Fruit fly (Drosophila melanogaster) whole organism, wandering third instar larva: ENCODE data around the gene Ptp61F.

Experiments
- CG32264 ChIP-seq: fragments of 200-800 bp; sonication (Bioruptor generic); optimal IDR thresholded peaks from 2 replicates; lab custom pipeline; 2016; ENCODE audit warnings: missing biosample characterization, missing genetic modification characterization
- CG9705 ChIP-seq: fragments of 200-800 bp; sonication (Bioruptor generic); optimal IDR thresholded peaks from 2 replicates; lab custom pipeline; 2018; ENCODE audit warnings: missing biosample characterization, mild to moderate bottlenecking, missing genetic modification characterization
- CrebA ChIP-seq: fragments of 200-800 bp; sonication (Bioruptor generic); optimal IDR thresholded peaks from 2 replicates; lab custom pipeline; 2016; ENCODE audit warnings: missing biosample characterization, mild to moderate bottlenecking, missing genetic modification characterization, borderline replicate concordance
- Dfd ChIP-seq: fragments of >200 bp; optimal IDR thresholded peaks from 2 replicates; lab custom pipeline; 2017; ENCODE audit warnings: missing biosample characterization, missing genetic modification characterization
- Dif ChIP-seq: fragments of 200-275, 200-300 bp; sonication (Bioruptor generic); optimal IDR thresholded peaks from 2 replicates; lab custom pipeline; 2018; ENCODE audit warnings: missing biosample characterization, missing genetic modification characterization; ENCODE audit not compliant: partially characterized antibody
- GATAd ChIP-seq: sonication (Bioruptor generic); optimal IDR thresholded peaks from 2 replicates; lab custom pipeline; 2016; ENCODE audit warnings: missing biosample characterization, missing genetic modification characterization
- HLH106 ChIP-seq: fragments of 200-800 bp; optimal IDR thresholded peaks from 3 replicates; lab custom pipeline; 2019; ENCODE audit warnings: missing biosample characterization, mild to moderate bottlenecking, missing genetic modification characterization, moderate library complexity
- Hnf4 ChIP-seq: fragments of 200-800 bp; sonication (Bioruptor generic); optimal IDR thresholded peaks from 2 replicates; lab custom pipeline; 2016; ENCODE audit warnings: missing biosample characterization, mild to moderate bottlenecking, missing genetic modification characterization
- Hr78 ChIP-seq: fragments of >200 bp; optimal IDR thresholded peaks from 2 replicates; lab custom pipeline; 2017; ENCODE audit warnings: missing biosample characterization, missing genetic modification characterization
- Jra ChIP-seq: sonication (Bioruptor generic); optimal IDR thresholded peaks from 2 replicates; lab custom pipeline; 2016; ENCODE audit warnings: missing biosample characterization, missing genetic modification characterization
- N ChIP-seq: fragments of >200 bp; optimal IDR thresholded peaks from 2 replicates; lab custom pipeline; 2018; ENCODE audit warnings: missing biosample characterization, missing external identifiers, missing genetic modification characterization
- OdsH ChIP-seq: fragments of 200-800 bp; sonication (Bioruptor generic); optimal IDR thresholded peaks from 2 replicates; lab custom pipeline; 2016; ENCODE audit warnings: missing biosample characterization, mild to moderate bottlenecking, missing genetic modification characterization
- Rel ChIP-seq, 2 experiments: fragments of 200-800 bp; sonication (Bioruptor generic) in 1 of 2; optimal IDR thresholded peaks; 2 replicates in 1 of 2; 3 replicates in 1 of 2; lab custom pipeline; 2016 to 2019; ENCODE audit warnings: mild to moderate bottlenecking in 2 of 2, missing biosample characterization in 2 of 2, missing genetic modification characterization in 2 of 2, moderate library complexity in 1 of 2
- Sp1 ChIP-seq: fragments of 200-800 bp; sonication (Bioruptor generic); optimal IDR thresholded peaks from 3 replicates; lab custom pipeline; 2019; ENCODE audit warnings: missing biosample characterization, mild to moderate bottlenecking, missing genetic modification characterization, moderate library complexity
- Vsx2 ChIP-seq: fragments of 200-300, 225-300 bp; sonication (Bioruptor generic); optimal IDR thresholded peaks from 2 replicates; lab custom pipeline; 2018; ENCODE audit warnings: missing biosample characterization, missing genetic modification characterization; ENCODE audit not compliant: partially characterized antibody
- br ChIP-seq: fragments of 200-800 bp; sonication (Bioruptor generic); optimal IDR thresholded peaks from 2 replicates; lab custom pipeline; 2016; ENCODE audit warnings: missing biosample characterization, missing genetic modification characterization
- dmrt93B ChIP-seq: fragments of 200-800 bp; sonication (Bioruptor generic); optimal IDR thresholded peaks from 2 replicates; lab custom pipeline; 2018; ENCODE audit warnings: missing biosample characterization, mild to moderate bottlenecking, missing genetic modification characterization
- ey ChIP-seq: fragments of 200-800 bp; sonication (Bioruptor generic); optimal IDR thresholded peaks from 2 replicates; lab custom pipeline; 2016; ENCODE audit warnings: missing biosample characterization, missing genetic modification characterization
- foxo ChIP-seq, 2 experiments: fragments of 200-800 bp; sonication (Bioruptor generic); optimal IDR thresholded peaks; 2 replicates in 1 of 2; 3 replicates in 1 of 2; lab custom pipeline; 2016 to 2017; ENCODE audit warnings: missing biosample characterization in 2 of 2, missing genetic modification characterization in 2 of 2
- fru ChIP-seq: fragments of 200-800 bp; sonication (Bioruptor generic); optimal IDR thresholded peaks from 3 replicates; lab custom pipeline; 2016; ENCODE audit warnings: missing biosample characterization, mild to moderate bottlenecking, missing genetic modification characterization
- h ChIP-seq: fragments of 200-800 bp; sonication (Bioruptor generic); optimal IDR thresholded peaks from 3 replicates; lab custom pipeline; 2016; ENCODE audit warnings: missing biosample characterization, mild to moderate bottlenecking, missing genetic modification characterization
- jim ChIP-seq: fragments of 175-275, 200-325 bp; sonication (Bioruptor generic); optimal IDR thresholded peaks from 2 replicates; lab custom pipeline; 2016; ENCODE audit warnings: missing biosample characterization, mild to moderate bottlenecking, missing genetic modification characterization
- lola ChIP-seq: fragments of >200 bp; optimal IDR thresholded peaks from 2 replicates; lab custom pipeline; 2017; ENCODE audit warnings: missing biosample characterization, missing genetic modification characterization
- pan ChIP-seq: fragments of >200 bp; optimal IDR thresholded peaks from 2 replicates; lab custom pipeline; 2017
- psq ChIP-seq: fragments of 200-800 bp; sonication (Bioruptor generic); optimal IDR thresholded peaks from 3 replicates; lab custom pipeline; 2017; ENCODE audit warnings: missing biosample characterization, mild to moderate bottlenecking, missing genetic modification characterization, moderate library complexity
- rgr ChIP-seq: fragments of 200-800 bp; sonication (Bioruptor generic); optimal IDR thresholded peaks from 3 replicates; lab custom pipeline; 2016; ENCODE audit warnings: missing biosample characterization, mild to moderate bottlenecking, missing genetic modification characterization
- sv ChIP-seq: fragments of 200-800 bp; sonication (Bioruptor generic); optimal IDR thresholded peaks from 3 replicates; lab custom pipeline; 2016; ENCODE audit warnings: missing biosample characterization, missing genetic modification characterization
- tai ChIP-seq: sonication (Bioruptor generic); optimal IDR thresholded peaks from 2 replicates; lab custom pipeline; 2016; ENCODE audit warnings: missing biosample characterization, missing genetic modification characterization
- usp ChIP-seq: fragments of >200 bp; optimal IDR thresholded peaks from 2 replicates; lab custom pipeline; 2017; ENCODE audit warnings: missing biosample characterization, missing genetic modification characterization
- woc ChIP-seq: sonication (Bioruptor generic); optimal IDR thresholded peaks from 2 replicates; lab custom pipeline; 2016; ENCODE audit warnings: missing biosample characterization, mild to moderate bottlenecking, missing genetic modification characterization

Gene Ptp61F

dm6 chr3L:1471960-1472359, 3.1 kb downstream of the Ptp61F start, which contains the start of gene Naa30B:
Gene Naa30B, minus strand, starts transcription at chr3L:1472060.
- TF ChIP-seq jim (GFP tag; lab: Kevin White, UChicago) = no peak
- no peak for TF ChIP-seq Dfd (GFP tag; lab: Kevin White, UChicago)
- no peak for TF ChIP-seq sv (GFP tag; lab: Kevin White, UChicago)
- no peak for TF ChIP-seq br (GFP tag; lab: Kevin White, UChicago)
- no peak for TF ChIP-seq Hr78 (GFP tag; lab: Kevin White, UChicago)
- TF ChIP-seq tai = no peak
- no peak for TF ChIP-seq h (GFP tag; lab: Kevin White, UChicago)
- no peak for TF ChIP-seq pan (lab: Kevin White, UChicago)
- TF ChIP-seq HLH106 (tag; lab: Kevin White, UChicago) = no peak

dm6 chr3L:1471037-1471436, 4.0 kb downstream of the Ptp61F start:
- TF ChIP-seq HLH106 (tag; lab: Kevin White, UChicago) (no peak), lola (no peak), br (GFP tag; lab: Kevin White, UChicago) (no peak), Dfd (GFP tag; lab: Kevin White, UChicago) (no peak), Rel (GFP tag; optimal IDR thresholded peaks at IDR 0.05; lab: Kevin White, UChicago) (no peak), Rel (tag; optimal IDR thresholded peaks at IDR 0.05; lab: Kevin White, UChicago) (no peak), Jra (GFP tag; lab: Kevin White, UChicago) (no peak), Hnf4 (GFP tag; lab: Kevin White, UChicago) (no peak), h (GFP tag; lab: Kevin White, UChicago) (no peak), Sp1 (GFP tag; lab: Kevin White, UChicago) (no peak), foxo (GFP tag; optimal IDR thresholded peaks at IDR 0.05; lab: Kevin White, UChicago) (no peak), tai (no peak), Vsx2 (GFP tag; lab: Kevin White, UChicago) (no peak), jim (GFP tag; lab: Kevin White, UChicago) (no peak), CrebA (GFP tag; lab: Kevin White, UChicago) (no peak), usp (GFP tag; lab: Kevin White, UChicago) (no peak), ey (GFP tag; lab: Kevin White, UChicago) (no peak)

DNA sequence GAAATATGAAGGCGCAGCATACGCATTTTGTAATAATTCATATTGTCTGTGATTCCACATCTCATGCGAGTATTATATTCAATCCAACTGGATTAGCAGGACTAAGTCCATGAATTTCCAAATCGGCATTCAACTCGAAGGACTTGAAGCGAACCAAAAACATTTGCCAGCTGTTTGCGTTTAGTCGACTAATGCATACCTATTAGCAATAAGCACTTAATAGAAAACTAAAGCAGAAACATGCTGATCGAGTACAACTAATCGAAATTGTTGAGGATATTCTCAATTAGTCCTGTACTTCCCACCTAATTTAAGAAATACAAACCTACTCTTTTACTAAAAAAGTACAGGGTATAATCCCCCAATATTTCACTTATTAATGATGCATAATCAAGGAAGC, 5.8 kb downstream of the Ptp61F start:
- TF ChIP-seq Jra (GFP tag; lab: Kevin White, UChicago) (no peak), GATAd (GFP tag; lab: Kevin White, UChicago) (no peak), CG32264 (GFP tag; lab: Kevin White, UChicago) (no peak), Dif (no peak), dmrt93B (GFP tag; lab: Kevin White, UChicago) (no peak), foxo (GFP tag; optimal IDR thresholded peaks at IDR 0.05; lab: Kevin White, UChicago) (no peak), HLH106 (tag; lab: Kevin White, UChicago) (no peak), lola (no peak), pan (lab: Kevin White, UChicago) (no peak), N (GFP tag; lab: Kevin White, UChicago) (no peak), CG9705 (GFP tag; lab: Kevin White, UChicago) (no peak), woc (GFP tag; lab: Kevin White, UChicago) (no peak), CrebA (GFP tag; lab: Kevin White, UChicago) (no peak), Vsx2 (GFP tag; lab: Kevin White, UChicago) (no peak), psq (no peak), fru (GFP tag; lab: Kevin White, UChicago) (no peak), sv (GFP tag; lab: Kevin White, UChicago) (no peak)

DNA sequence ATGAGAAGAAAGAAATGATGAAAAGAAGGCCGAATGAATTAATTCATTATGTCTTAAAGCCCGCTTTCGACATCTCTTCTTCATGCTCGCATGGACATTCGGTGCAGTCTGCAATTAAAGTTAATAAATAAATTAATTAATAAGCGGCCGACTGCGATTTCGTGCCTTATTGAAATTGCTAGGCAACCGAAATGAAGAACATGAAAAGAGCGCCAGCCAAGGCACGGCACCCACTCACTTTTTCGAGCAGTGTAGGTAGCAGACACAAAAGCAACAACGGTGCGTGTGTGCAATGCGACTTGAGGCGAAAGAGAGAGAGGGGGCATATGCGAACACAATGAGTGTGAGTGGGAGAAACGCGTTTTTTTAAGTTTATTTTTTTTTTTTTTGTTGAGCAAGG, 10.6 kb downstream of the Ptp61F start:
- TF ChIP-seq rgr (GFP tag; lab: Kevin White, UChicago) (peak; percentile 42), foxo (GFP tag; optimal IDR thresholded peaks at IDR 0.05; lab: Kevin White, UChicago) (peak in 1 of 2 experiments; percentile 45), ey (GFP tag; lab: Kevin White, UChicago) (peak; percentile 20), h (GFP tag; lab: Kevin White, UChicago) (peak; percentile 11), OdsH (GFP tag; lab: Kevin White, UChicago) (peak; percentile 10), Jra (GFP tag; lab: Kevin White, UChicago) (no peak), psq (peak; percentile 17), br (GFP tag; lab: Kevin White, UChicago) (peak; percentile 1), Dfd (GFP tag; lab: Kevin White, UChicago) (no peak), jim (GFP tag; lab: Kevin White, UChicago) (peak; percentile 33), Hnf4 (GFP tag; lab: Kevin White, UChicago) (peak; percentile 10)
